Fruit fly (Drosophila melanogaster): ENCODE measurements around the gene CG7573.

DNA sequence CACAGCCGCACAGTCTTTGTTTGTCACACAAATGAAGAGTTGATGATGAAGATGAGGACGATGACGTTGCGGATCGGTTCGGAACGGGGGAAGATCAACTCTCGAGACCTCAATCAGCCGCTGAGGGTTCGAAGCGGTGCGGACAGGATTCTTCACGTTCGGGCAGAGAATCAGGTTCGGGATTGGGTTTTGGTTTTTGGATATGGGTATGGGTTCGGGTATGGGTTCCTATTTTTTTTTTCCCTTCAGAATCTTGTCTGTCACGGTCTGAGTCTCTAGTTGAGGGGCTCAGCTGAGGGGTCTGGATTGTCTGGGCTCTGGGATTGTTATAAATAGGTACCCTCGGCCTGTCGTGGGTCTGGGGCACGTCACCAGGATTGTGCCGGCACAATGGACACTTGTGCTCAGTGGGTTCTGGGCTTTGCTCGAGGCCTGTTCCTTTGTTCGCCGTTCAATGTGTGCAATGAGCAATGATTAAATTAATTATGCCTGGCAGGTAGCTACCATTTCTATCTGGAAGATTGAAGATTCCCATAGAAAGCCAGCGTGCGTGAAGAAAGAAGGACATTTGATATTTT is 32.2 kb downstream of the CG7573 start:
- no peak for TF ChIP-seq psq (GFP tag; optimal IDR thresholded peaks at IDR 0.05)
- no peak for TF ChIP-seq lola (GFP tag; optimal IDR thresholded peaks at IDR 0.05)
- TF ChIP-seq OdsH (GFP tag; optimal IDR thresholded peaks at IDR 0.05), result no peak
- no peak for TF ChIP-seq h (GFP tag; optimal IDR thresholded peaks at IDR 0.05)
